Worm (Caenorhabditis elegans) whole organism, L1 larva: ENCODE results near the gene cdc-50.B.

Source experiments
- C04F5.9 ChIP-seq: sonication (generic microtip); optimal IDR thresholded peaks from 2 replicates; lab custom pipeline; 2016; ENCODE audit warnings: missing genetic modification characterization, missing compliant biosample characterization
- C16A3.4 ChIP-seq: fragments of 150-350 bp; optimal IDR thresholded peaks from 2 replicates; lab custom pipeline; 2014; ENCODE audit warnings: missing biosample characterization, missing genetic modification characterization
- C34B4.2 ChIP-seq: sonication (generic microtip); optimal IDR thresholded peaks from 2 replicates; lab custom pipeline; 2017; ENCODE audit warnings: mild to moderate bottlenecking, missing genetic modification characterization, missing compliant biosample characterization
- aha-1 ChIP-seq: fragments of 150-350 bp; optimal IDR thresholded peaks from 2 replicates; lab custom pipeline; 2014; ENCODE audit warnings: missing biosample characterization, missing genetic modification characterization
- ama-1 ChIP-seq: fragments of 150-350 bp; optimal IDR thresholded peaks from 2 replicates; lab custom pipeline; 2014
- blmp-1 ChIP-seq: fragments of 150-350 bp; optimal IDR thresholded peaks from 2 replicates; lab custom pipeline; 2014; ENCODE audit warnings: missing biosample characterization, missing genetic modification characterization
- ceh-8 ChIP-seq: fragments of 200-800 bp; sonication (Bioruptor generic); optimal IDR thresholded peaks from 2 replicates; lab custom pipeline; 2018; ENCODE audit warnings: mild to moderate bottlenecking, missing genetic modification characterization, moderate library complexity, missing compliant biosample characterization
- ceh-88 ChIP-seq: fragments of 200-800 bp; sonication (Bioruptor generic); IDR thresholded peaks from 2 replicates; pipeline ENCODE4 v1.3.6; 2022; ENCODE audit warnings: missing genetic modification characterization, missing compliant biosample characterization
- ces-1 ChIP-seq: fragments of 150-350 bp; optimal IDR thresholded peaks from 2 replicates; lab custom pipeline; 2014; ENCODE audit warnings: missing biosample characterization, missing genetic modification reagents, missing genetic modification characterization
- dpl-1 ChIP-seq, 3 experiments: fragments of 150-350 bp in 2 of 3; sonication (generic microtip) in 1 of 3; optimal IDR thresholded peaks; 2 replicates each; lab custom pipeline; 2014 to 2017; ENCODE audit warnings: missing biosample characterization in 3 of 3, missing genetic modification characterization in 3 of 3, missing genetic modification reagents in 3 of 3
- efl-1 ChIP-seq, 4 experiments: fragments of 150-350 bp; optimal IDR thresholded peaks in 3 of 4; peaks in 1 of 4; 1 replicate in 1 of 4; 2 replicates in 3 of 4; lab custom pipeline; 2014; ENCODE audit warnings: missing biosample characterization in 2 of 4, missing genetic modification characterization in 2 of 4, missing genetic modification reagents in 2 of 4
- efl-3 ChIP-seq: fragments of 200-800 bp; sonication (Bioruptor generic); optimal IDR thresholded peaks from 2 replicates; lab custom pipeline; 2018; ENCODE audit warnings: mild to moderate bottlenecking, missing genetic modification characterization, missing compliant biosample characterization
- egl-13 ChIP-seq: sonication (generic microtip); optimal IDR thresholded peaks from 2 replicates; lab custom pipeline; 2016; ENCODE audit warnings: missing genotype, missing genetic modification reagents, missing genetic modification characterization, missing compliant biosample characterization
- elt-3 ChIP-seq, 6 experiments: fragments of 150-350 bp in 1 of 6; sonication (generic microtip); optimal IDR thresholded peaks; 2 replicates each; lab custom pipeline; 2017 to 2018; ENCODE audit warnings: missing biosample characterization in 6 of 6, missing genetic modification characterization in 6 of 6, inconsistent platforms in 1 of 6
- ets-5 ChIP-seq: fragments of 200-800 bp; sonication (Bioruptor generic); IDR thresholded peaks from 2 replicates; pipeline ENCODE4 v1.3.6; 2022; ENCODE audit warnings: missing genetic modification characterization, missing compliant biosample characterization
- fkh-8 ChIP-seq: sonication (generic microtip); optimal IDR thresholded peaks from 2 replicates; lab custom pipeline; 2016; ENCODE audit warnings: mild to moderate bottlenecking, missing genetic modification characterization, missing compliant biosample characterization
- fos-1 ChIP-seq: fragments of 150-350 bp; optimal IDR thresholded peaks from 2 replicates; lab custom pipeline; 2014; ENCODE audit warnings: missing biosample characterization, missing genetic modification characterization
- grh-1 ChIP-seq: fragments of 200-800 bp; sonication (Bioruptor generic); IDR thresholded peaks from 2 replicates; pipeline ENCODE4 v1.3.6; 2022; ENCODE audit warnings: missing genetic modification reagents, missing genetic modification characterization, missing compliant biosample characterization
- hlh-4 ChIP-seq: sonication (generic microtip); optimal IDR thresholded peaks from 2 replicates; lab custom pipeline; 2016; ENCODE audit warnings: mild to moderate bottlenecking, missing genetic modification characterization, missing compliant biosample characterization
- hpl-2 ChIP-seq: fragments of 150-350 bp; optimal IDR thresholded peaks from 2 replicates; lab custom pipeline; 2014; ENCODE audit warnings: missing biosample characterization, missing genetic modification reagents, missing genetic modification characterization
- irx-1 ChIP-seq: sonication (generic microtip); optimal IDR thresholded peaks from 2 replicates; lab custom pipeline; 2016; ENCODE audit warnings: missing genetic modification characterization, missing compliant biosample characterization
- isw-1 ChIP-seq: fragments of 200-800 bp; sonication (Bioruptor generic); IDR thresholded peaks from 2 replicates; pipeline ENCODE4 v1.3.6; 2022; ENCODE audit warnings: missing genetic modification characterization, missing compliant biosample characterization
- lin-13 ChIP-seq: fragments of 150-350 bp; optimal IDR thresholded peaks from 2 replicates; lab custom pipeline; 2014; ENCODE audit warnings: missing biosample characterization, missing genetic modification reagents, missing genetic modification characterization
- lin-14 ChIP-seq: fragments of 200-800 bp; sonication (Bioruptor generic); optimal IDR thresholded peaks from 2 replicates; lab custom pipeline; 2018; ENCODE audit warnings: mild to moderate bottlenecking, missing genetic modification characterization, moderate library complexity, missing compliant biosample characterization
- lin-15B ChIP-seq: fragments of 150-350 bp; sonication (generic microtip); optimal IDR thresholded peaks from 3 replicates; lab custom pipeline; 2014; ENCODE audit warnings: missing biosample characterization, missing genetic modification characterization
- lin-35 ChIP-seq, 2 experiments: fragments of 150-350 bp; optimal IDR thresholded peaks; 2 replicates each; lab custom pipeline; 2014; ENCODE audit warnings: missing biosample characterization in 2 of 2, missing genetic modification characterization in 2 of 2, missing genetic modification reagents in 2 of 2
- lin-39 ChIP-seq: fragments of 150-350 bp; optimal IDR thresholded peaks from 2 replicates; lab custom pipeline; 2014; ENCODE audit warnings: missing biosample characterization, missing genetic modification reagents, missing genetic modification characterization
- lsy-2 ChIP-seq, 2 experiments: fragments of 150-350 bp; optimal IDR thresholded peaks; 2 replicates each; lab custom pipeline; 2014; ENCODE audit warnings: missing biosample characterization in 2 of 2, missing genetic modification characterization in 2 of 2
- mdl-1 ChIP-seq, 2 experiments: fragments of 150-350 bp; optimal IDR thresholded peaks; 2 replicates each; lab custom pipeline; 2014 to 2017; ENCODE audit warnings: missing biosample characterization in 2 of 2, missing genetic modification characterization in 2 of 2, inconsistent platforms in 1 of 2
- mep-1 ChIP-seq: fragments of 150-350 bp; optimal IDR thresholded peaks from 2 replicates; lab custom pipeline; 2014; ENCODE audit warnings: missing biosample characterization, missing genetic modification characterization
- nhr-12 ChIP-seq: sonication (generic microtip); optimal IDR thresholded peaks from 2 replicates; lab custom pipeline; 2017; ENCODE audit warnings: missing biosample characterization, missing genetic modification characterization
- nhr-19 ChIP-seq: fragments of 200-800 bp; sonication (Bioruptor generic); conservative IDR thresholded peaks from 2 replicates; pipeline ENCODE4 v1.3.6; 2022; ENCODE audit warnings: missing genetic modification characterization, missing compliant biosample characterization
- nhr-20 ChIP-seq: sonication (generic microtip); optimal IDR thresholded peaks from 2 replicates; lab custom pipeline; 2016; ENCODE audit warnings: mild to moderate bottlenecking, missing genetic modification characterization, missing compliant biosample characterization
- nhr-237 ChIP-seq: fragments of 150-350 bp; optimal IDR thresholded peaks from 2 replicates; lab custom pipeline; 2014; ENCODE audit warnings: missing biosample characterization, missing genetic modification characterization
- nhr-28 ChIP-seq: fragments of 150-350 bp; optimal IDR thresholded peaks from 2 replicates; lab custom pipeline; 2014; ENCODE audit warnings: missing biosample characterization, missing genetic modification characterization
- nhr-47 ChIP-seq: sonication (generic microtip); optimal IDR thresholded peaks from 2 replicates; lab custom pipeline; 2016; ENCODE audit warnings: mild to moderate bottlenecking, missing genetic modification characterization, moderate library complexity, missing compliant biosample characterization
- nhr-77 ChIP-seq: fragments of 150-350 bp; optimal IDR thresholded peaks from 2 replicates; lab custom pipeline; 2014; ENCODE audit warnings: missing biosample characterization, missing genetic modification characterization
- pag-3 ChIP-seq: sonication (generic microtip); optimal IDR thresholded peaks from 2 replicates; lab custom pipeline; 2017; ENCODE audit warnings: missing genetic modification characterization, mild to moderate bottlenecking, missing compliant biosample characterization, antibody characterized with exemption, borderline replicate concordance; ENCODE audit not compliant: insufficient read depth
- rnt-1 ChIP-seq: sonication (generic microtip); optimal IDR thresholded peaks from 2 replicates; lab custom pipeline; 2016; ENCODE audit warnings: mild to moderate bottlenecking, missing genetic modification characterization, moderate library complexity, missing compliant biosample characterization
- skn-1 ChIP-seq: fragments of 150-350 bp; optimal IDR thresholded peaks from 2 replicates; lab custom pipeline; 2014; ENCODE audit warnings: missing biosample characterization, missing genetic modification characterization
- snpc-4 ChIP-seq: fragments of 150-350 bp; optimal IDR thresholded peaks from 2 replicates; lab custom pipeline; 2014; ENCODE audit warnings: missing biosample characterization, missing genetic modification characterization
- snu-23 ChIP-seq: sonication (generic microtip); optimal IDR thresholded peaks from 2 replicates; lab custom pipeline; 2016; ENCODE audit warnings: missing genetic modification characterization, missing compliant biosample characterization
- sup-37 ChIP-seq: fragments of 200-800 bp; sonication (Bioruptor generic); optimal IDR thresholded peaks from 2 replicates; lab custom pipeline; 2018; ENCODE audit warnings: mild to moderate bottlenecking, missing genetic modification characterization, missing compliant biosample characterization
- swsn-7 ChIP-seq: sonication (generic microtip); optimal IDR thresholded peaks from 2 replicates; lab custom pipeline; 2016; ENCODE audit warnings: missing genetic modification characterization, missing compliant biosample characterization
- tbx-2 ChIP-seq: sonication (generic microtip); optimal IDR thresholded peaks from 2 replicates; lab custom pipeline; 2016; ENCODE audit warnings: missing genetic modification characterization, missing compliant biosample characterization
- tlp-1 ChIP-seq: fragments of 150-350 bp; optimal IDR thresholded peaks from 2 replicates; lab custom pipeline; 2014; ENCODE audit warnings: missing biosample characterization, missing genetic modification characterization
- unc-130 ChIP-seq: fragments of 150-350 bp; optimal IDR thresholded peaks from 2 replicates; lab custom pipeline; 2017; ENCODE audit warnings: missing biosample characterization, missing genetic modification characterization, inconsistent platforms
- unc-30 ChIP-seq: sonication (generic microtip); optimal IDR thresholded peaks from 2 replicates; lab custom pipeline; 2017; ENCODE audit warnings: missing biosample characterization, missing genetic modification characterization
- unc-86 ChIP-seq: sonication (generic microtip); optimal IDR thresholded peaks from 2 replicates; lab custom pipeline; 2016; ENCODE audit warnings: missing genetic modification characterization, missing compliant biosample characterization
- vab-15 ChIP-seq: sonication (generic microtip); optimal IDR thresholded peaks from 2 replicates; lab custom pipeline; 2017; ENCODE audit warnings: missing genotype, mild to moderate bottlenecking, missing genetic modification characterization, missing compliant biosample characterization
- xbp-1 ChIP-seq: sonication (generic microtip); optimal IDR thresholded peaks from 2 replicates; lab custom pipeline; 2016; ENCODE audit warnings: missing genetic modification characterization, missing compliant biosample characterization
- ztf-4 ChIP-seq: fragments of 150-350 bp; optimal IDR thresholded peaks from 2 replicates; lab custom pipeline; 2014; ENCODE audit warnings: missing biosample characterization, missing genetic modification characterization

Gene cdc-50.B

DNA sequence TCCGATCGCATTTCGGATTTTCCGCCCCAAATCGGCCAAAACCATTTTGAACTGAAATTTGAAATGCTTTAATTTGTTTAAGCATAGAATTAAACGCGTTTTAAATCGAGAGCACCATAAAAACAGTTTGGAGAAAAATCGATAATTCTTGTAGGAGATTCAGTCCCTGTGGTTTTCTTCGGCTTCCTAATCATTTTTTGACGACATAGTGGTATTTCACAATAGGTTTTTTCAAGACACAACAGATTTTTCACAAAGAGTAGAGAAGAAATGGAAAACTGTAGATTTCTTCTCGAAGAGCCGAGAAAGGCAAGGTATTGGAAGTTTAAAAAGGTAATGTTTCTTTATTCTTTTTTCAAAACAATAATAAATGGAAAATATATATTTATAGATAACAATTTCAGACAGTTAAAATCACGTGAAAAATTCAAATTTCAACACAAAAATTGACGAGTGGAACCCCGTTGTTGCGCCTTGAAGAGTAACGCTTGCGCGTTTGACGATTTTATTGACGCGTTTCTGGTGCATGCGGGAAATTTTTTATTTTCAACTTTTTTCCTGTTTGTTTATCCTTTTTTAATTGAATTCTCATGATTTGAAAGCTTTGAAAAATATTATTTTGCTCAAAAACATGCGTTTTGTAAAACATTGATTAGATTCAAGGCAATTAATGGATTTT lies 20.9 kb upstream of the cdc-50.B start, which contains the start of gene F21D5.7:
Gene F21D5.7 (minus strand): TSS at position 51 of the 679 bp plus-strand sequence.
- peak; percentile 86 to 88 for TF ChIP-seq lsy-2 (tag; optimal IDR thresholded peaks at IDR 0.05; lab: Kevin White, UChicago)
- TF ChIP-seq nhr-47 (tag; lab: Kevin White, UChicago): peak; percentile 85
- TF ChIP-seq efl-1 (optimal IDR thresholded peaks at IDR 0.05; lab: Kevin White, UChicago): peak; percentile 75 to 86
- TF ChIP-seq efl-1 (GFP tag; optimal IDR thresholded peaks at IDR 0.05 in 1 of 2; lab: Kevin White, UChicago): peak; percentile 86 to 98
- TF ChIP-seq snpc-4 (tag; lab: Kevin White, UChicago): peak; percentile 45
- TF ChIP-seq lin-13 (GFP tag; lab: Kevin White, UChicago): peak; percentile 72
- TF ChIP-seq dpl-1 (GFP tag; optimal IDR thresholded peaks at IDR 0.05; lab: Kevin White, UChicago): peak; percentile 81 to 88 (median 87)
- TF ChIP-seq unc-86 (tag; lab: Kevin White, UChicago): peak; percentile 67
- TF ChIP-seq tlp-1 (tag; lab: Kevin White, UChicago): no peak
- TF ChIP-seq nhr-20 (tag; lab: Kevin White, UChicago): peak; percentile 83
- peak; percentile 33 for TF ChIP-seq ztf-4 (tag; lab: Kevin White, UChicago)
- peak in 1 of 2 experiments; percentile 79 for TF ChIP-seq mdl-1 (tag; optimal IDR thresholded peaks at IDR 0.05; lab: Kevin White, UChicago)
- peak; percentile 65 for TF ChIP-seq lin-15B (tag; lab: Kevin White, UChicago)
- TF ChIP-seq xbp-1: peak; percentile 84
- TF ChIP-seq tbx-2 (tag; lab: Kevin White, UChicago): peak; percentile 83
- peak; percentile 87 for TF ChIP-seq rnt-1
- no peak for TF ChIP-seq C34B4.2 (tag; lab: Kevin White, UChicago)
- no peak for TF ChIP-seq pag-3
- peak; percentile 36; the same call in 1 of the 2 replicates for TF ChIP-seq ceh-88
- TF ChIP-seq vab-15 (tag; lab: Kevin White, UChicago): no peak
- peak; percentile 85 to 91 for TF ChIP-seq lin-35 (GFP tag; optimal IDR thresholded peaks at IDR 0.05; lab: Kevin White, UChicago)
- peak; percentile 46 for TF ChIP-seq fkh-8 (tag; lab: Kevin White, UChicago)
- no peak for TF ChIP-seq ets-5 (GFP tag; lab: Robert Waterston, UW)
- TF ChIP-seq nhr-19 (GFP tag; lab: Robert Waterston, UW): peak; percentile 84
- peak; percentile 68 for TF ChIP-seq isw-1 (GFP tag; lab: Robert Waterston, UW)
- TF ChIP-seq efl-3 (GFP tag; lab: Kevin White, UChicago): no peak
- TF ChIP-seq blmp-1 (tag; lab: Kevin White, UChicago): peak; percentile 37
- peak; percentile 58 for TF ChIP-seq fos-1 (tag; lab: Kevin White, UChicago)
- TF ChIP-seq hpl-2 (GFP tag; lab: Kevin White, UChicago): peak; percentile 33
- TF ChIP-seq unc-130: peak; percentile 60
- peak; percentile 90 for TF ChIP-seq mep-1 (tag; lab: Kevin White, UChicago)
- peak; percentile 66 for TF ChIP-seq egl-13 (tag; lab: Kevin White, UChicago)
- peak; percentile 85 for TF ChIP-seq swsn-7
- TF ChIP-seq hlh-4 (tag; lab: Kevin White, UChicago): no peak
- TF ChIP-seq unc-30 (tag; lab: Kevin White, UChicago): no peak
- peak; percentile 87 for TF ChIP-seq snu-23
- TF ChIP-seq nhr-28 (tag; lab: Kevin White, UChicago): no peak
- no peak for TF ChIP-seq sup-37
- peak; percentile 82 for TF ChIP-seq skn-1
- peak; percentile 61 for TF ChIP-seq grh-1 (GFP tag; lab: Robert Waterston, UW)
- peak; percentile 56 for TF ChIP-seq nhr-77 (tag; lab: Kevin White, UChicago)
- TF ChIP-seq C16A3.4: peak; percentile 67
- TF ChIP-seq nhr-12 (tag; lab: Kevin White, UChicago): no peak
- no peak for TF ChIP-seq ceh-8 (GFP tag; lab: Kevin White, UChicago)
- peak; percentile 80 for TF ChIP-seq irx-1 (tag; lab: Kevin White, UChicago)
- no peak for TF ChIP-seq nhr-237 (tag; lab: Kevin White, UChicago)
- TF ChIP-seq aha-1: peak; percentile 43
- TF ChIP-seq ama-1: no peak
- peak in 2 of 6 experiments; percentile 66 to 77 for TF ChIP-seq elt-3 (tag; optimal IDR thresholded peaks at IDR 0.05; lab: Kevin White, UChicago)
- peak; percentile 62 for TF ChIP-seq C04F5.9 (tag; lab: Kevin White, UChicago)
- TF ChIP-seq lin-14 (GFP tag; lab: Kevin White, UChicago): peak; percentile 87
- peak; percentile 79 for TF ChIP-seq lin-39 (tag; lab: Kevin White, UChicago)
- no peak for TF ChIP-seq ces-1 (GFP tag; lab: Kevin White, UChicago)
